Worm (Caenorhabditis elegans) whole organism, L4/young adult: ENCODE measurements around the gene C17H12.6.

ENCODE experiments used
- dao-5 ChIP-seq: sonication (generic microtip); optimal IDR thresholded peaks from 2 replicates; lab custom pipeline; 2016; ENCODE audit warnings: missing genotype, missing genetic modification characterization, moderate library complexity, missing compliant biosample characterization
- him-1 ChIP-seq: sonication (generic microtip); optimal IDR thresholded peaks from 2 replicates; lab custom pipeline; 2016; ENCODE audit warnings: missing genotype, missing genetic modification reagents, missing genetic modification characterization, missing compliant biosample characterization

- TF ChIP-seq him-1 (no peak), dao-5 (no peak)
Observed at ce11 chrIV:6859270-6859669, 37.0 kb upstream of the C17H12.6 start, which contains the start of gene R13H7.2.
